Worm (Caenorhabditis elegans) whole organism, mixed stage, embryonic: ENCODE measurements around the gene prp-6.
"Not testable (repeated sequence)": the region's sequence is repeated elsewhere in the genome, so short reads cannot be mapped to it uniquely, and the experiment has no call there.

ENCODE experiments used
- lin-13 ChIP-seq: fragments of 150-350 bp; optimal IDR thresholded peaks from 2 replicates; lab custom pipeline; 2014; ENCODE audit warnings: missing biosample characterization, missing genetic modification characterization
- nhr-28 ChIP-seq: fragments of 150-350 bp; optimal IDR thresholded peaks from 2 replicates; lab custom pipeline; 2014; ENCODE audit warnings: missing biosample characterization, missing genetic modification characterization
- snpc-4 ChIP-seq: fragments of 150-350 bp; optimal IDR thresholded peaks from 2 replicates; lab custom pipeline; 2014; ENCODE audit warnings: missing biosample characterization, missing genetic modification characterization

ce11 chrV:18010737-18011136, 11.5 kb upstream of the prp-6 start, which contains the start of gene Y59A8B.26:
- TF ChIP-seq snpc-4, nhr-28, lin-13 (tag; lab: Kevin White, UChicago): not testable (repeated sequence)
